Fruit fly (Drosophila melanogaster): ENCODE measurements around the gene CG33116.

Gene CG33116

dm6 chr2L:19567305-19567898 lies 34.1 kb downstream of the CG33116 start:
- TF ChIP-seq CTCF (optimal IDR thresholded peaks at IDR 0.05) (no peak), CG8478 (optimal IDR thresholded peaks at IDR 0.05) (no peak)

dm6 chr2L:19570806-19571254 lies 37.6 kb downstream of the CG33116 start:
- TF ChIP-seq CG8478 (optimal IDR thresholded peaks at IDR 0.05) = no peak
- no peak for TF ChIP-seq CTCF (optimal IDR thresholded peaks at IDR 0.05)

DNA sequence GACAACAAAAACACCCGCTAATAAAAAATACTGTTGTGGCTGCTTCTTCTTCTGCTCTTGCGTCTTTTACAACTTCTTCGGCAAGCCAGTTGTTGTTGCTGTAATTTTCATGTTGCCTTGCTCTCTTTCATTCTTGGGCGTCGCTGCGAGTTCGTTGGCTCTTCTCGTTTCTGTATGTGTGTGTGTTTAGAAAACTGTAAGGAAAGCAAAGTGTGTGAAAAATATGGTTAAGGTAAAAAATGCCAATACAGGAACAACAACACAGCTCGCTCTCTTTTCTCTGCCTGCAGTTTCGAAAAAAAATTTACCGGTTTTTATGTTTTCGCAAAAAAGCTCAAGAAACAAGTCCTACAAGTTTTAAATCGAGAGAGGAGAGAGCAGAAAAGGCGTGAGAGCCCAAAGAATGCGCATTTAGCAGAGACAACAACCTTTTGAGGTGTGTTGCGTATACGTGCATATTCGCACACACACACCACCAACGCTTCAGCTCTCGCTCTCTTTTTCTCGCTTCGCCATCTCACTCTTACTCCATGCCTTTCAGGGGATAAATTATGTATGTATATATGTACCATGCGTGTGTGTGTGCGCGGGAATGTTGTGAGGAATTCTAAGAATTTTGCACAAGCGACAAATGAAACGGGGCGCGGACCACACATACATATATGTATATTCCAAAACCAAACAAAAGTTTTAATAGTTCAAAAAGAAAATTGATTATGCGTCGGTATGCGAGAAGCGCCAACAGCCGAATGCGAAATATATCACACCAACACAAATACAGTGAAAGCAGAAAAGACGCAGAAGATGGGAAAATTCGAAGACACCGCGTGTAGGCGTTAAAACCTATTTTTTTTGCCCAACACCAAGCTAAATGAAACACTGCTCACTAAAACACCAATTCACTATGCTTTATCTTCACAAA lies 38.6 kb downstream of the CG33116 start:
- TF ChIP-seq CTCF (optimal IDR thresholded peaks at IDR 0.05) (no peak), CG8478 (optimal IDR thresholded peaks at IDR 0.05) (no peak)

DNA sequence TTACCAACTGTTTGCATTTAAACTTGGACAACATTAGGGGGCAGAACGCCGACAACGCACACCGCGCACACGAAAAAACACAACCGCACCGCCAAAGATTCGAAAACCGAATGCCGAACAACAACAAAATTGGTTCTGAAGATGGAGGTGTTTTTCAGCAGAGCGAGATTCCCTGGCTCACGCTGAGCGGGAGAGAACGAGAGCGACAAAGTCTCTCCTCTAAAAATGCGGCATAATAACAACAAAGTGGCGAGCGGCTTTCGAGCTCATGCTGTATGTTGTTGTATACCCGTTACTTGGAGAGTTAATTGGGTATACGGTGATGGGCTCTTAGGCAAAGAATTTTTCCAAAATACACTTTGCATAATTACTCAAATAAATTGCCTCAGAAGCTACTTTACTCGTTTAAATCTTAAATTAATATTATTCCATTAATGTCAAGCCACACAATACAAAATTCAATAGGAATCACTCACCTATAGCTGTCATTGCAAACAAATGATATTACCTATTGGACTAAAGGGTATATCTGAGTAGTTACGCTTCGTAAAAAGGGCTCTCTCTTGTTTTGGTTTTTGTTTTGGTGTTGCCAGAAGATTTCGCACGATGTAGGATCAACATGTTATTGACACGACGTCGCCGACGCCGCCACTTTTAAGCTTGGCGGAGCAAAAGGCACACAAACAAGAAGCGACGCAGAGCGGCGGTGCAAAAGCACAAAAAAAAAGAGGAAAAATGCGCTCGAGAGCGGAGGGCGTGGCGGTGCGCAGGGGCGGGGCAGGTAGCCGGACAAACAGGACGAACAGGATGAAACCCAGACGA lies 39.4 kb downstream of the CG33116 start:
- TF ChIP-seq CTCF (optimal IDR thresholded peaks at IDR 0.05) = no peak
- TF ChIP-seq CG8478 (optimal IDR thresholded peaks at IDR 0.05) = no peak

DNA sequence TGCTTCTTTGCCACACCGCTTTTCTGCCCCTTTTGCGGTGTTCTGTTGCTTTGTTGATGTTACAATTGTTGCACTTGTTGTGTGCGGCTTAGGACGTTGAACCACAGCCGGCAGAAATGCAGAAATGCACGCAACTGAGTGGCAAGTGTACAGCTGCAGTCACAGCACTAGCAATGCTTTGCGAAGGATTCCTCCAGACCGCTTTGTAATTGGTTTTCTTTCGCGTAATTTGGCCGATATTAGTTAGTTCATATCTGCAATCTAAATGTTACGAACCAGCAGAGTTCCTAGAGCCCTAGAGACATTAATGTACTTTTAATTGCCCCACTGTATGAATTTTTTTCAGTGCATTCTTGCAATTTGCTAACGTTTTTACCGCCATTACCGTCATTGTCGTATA lies 41.1 kb downstream of the CG33116 start:
- TF ChIP-seq CG8478 (optimal IDR thresholded peaks at IDR 0.05) (no peak), CTCF (optimal IDR thresholded peaks at IDR 0.05) (no peak)

- TF ChIP-seq CTCF (optimal IDR thresholded peaks at IDR 0.05) = no peak
- TF ChIP-seq CG8478 (optimal IDR thresholded peaks at IDR 0.05) = no peak
Observed at dm6 chr2L:19574959-19575625, 41.8 kb downstream of the CG33116 start.

DNA sequence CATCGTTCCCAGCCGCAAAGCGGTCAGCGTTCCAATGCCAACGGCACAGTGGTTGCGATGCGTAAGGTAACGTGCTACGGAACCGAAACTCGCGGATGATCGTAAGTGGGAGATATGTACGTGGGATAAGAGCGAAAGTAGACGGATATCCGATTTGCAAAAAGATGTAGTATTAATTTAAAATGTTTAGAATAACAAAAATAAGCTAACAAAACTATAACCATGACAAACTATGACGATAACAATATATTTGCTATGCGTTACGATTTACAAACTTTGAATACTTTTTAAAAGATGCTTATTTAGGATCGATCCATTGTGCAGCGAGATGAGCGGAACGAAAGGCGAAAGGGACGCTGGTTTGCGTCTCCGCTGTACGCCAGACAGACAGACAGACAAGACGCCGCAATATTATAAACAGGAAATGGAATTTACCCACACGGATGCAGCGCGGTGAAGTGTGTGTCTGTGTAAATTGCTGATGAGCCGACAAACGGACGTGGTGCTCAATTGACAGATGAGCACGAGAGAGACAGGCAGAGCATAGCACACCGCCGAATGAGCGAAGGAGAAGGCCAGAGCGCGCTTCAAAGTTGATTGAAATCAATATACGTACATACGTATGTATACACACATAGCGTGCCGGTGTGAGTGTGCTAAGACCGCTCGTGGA lies 42.5 kb downstream of the CG33116 start:
- TF ChIP-seq CTCF (optimal IDR thresholded peaks at IDR 0.05) = peak in 1 of 2 experiments; percentile 40
- TF ChIP-seq CG8478 (optimal IDR thresholded peaks at IDR 0.05) = no peak

DNA sequence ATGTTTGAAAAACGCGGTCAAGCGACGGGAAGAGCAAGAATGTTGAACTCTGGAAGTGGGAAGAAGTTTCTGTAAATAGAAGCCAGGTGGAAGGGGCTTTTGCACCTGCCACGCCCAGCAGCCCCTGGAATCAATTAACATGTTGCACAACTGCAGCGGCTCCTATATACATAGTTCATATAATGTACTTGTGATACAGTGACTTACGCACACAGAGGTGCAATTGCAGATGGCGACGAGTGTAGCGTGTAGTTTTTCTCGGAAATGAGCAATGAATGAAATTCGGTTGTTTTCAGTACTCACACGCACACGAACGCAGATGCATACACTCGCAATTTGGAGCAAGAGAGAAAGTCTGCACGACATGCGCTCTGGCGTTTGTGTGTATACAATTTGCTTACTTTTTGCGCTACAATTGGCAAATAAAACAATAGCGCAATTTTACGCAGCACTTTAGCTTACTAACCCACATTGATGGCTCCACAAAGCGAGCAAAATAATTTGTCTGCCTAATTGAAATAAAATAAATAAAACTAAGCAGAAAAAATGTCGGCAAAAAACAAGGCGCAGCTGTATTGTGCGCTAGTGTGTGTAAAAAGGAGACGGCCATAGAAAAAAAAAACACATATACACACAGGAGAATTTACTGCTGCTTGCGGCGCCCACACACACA lies 43.2 kb downstream of the CG33116 start:
- TF ChIP-seq CTCF (optimal IDR thresholded peaks at IDR 0.05) = no peak
- no peak for TF ChIP-seq CG8478 (optimal IDR thresholded peaks at IDR 0.05)

DNA sequence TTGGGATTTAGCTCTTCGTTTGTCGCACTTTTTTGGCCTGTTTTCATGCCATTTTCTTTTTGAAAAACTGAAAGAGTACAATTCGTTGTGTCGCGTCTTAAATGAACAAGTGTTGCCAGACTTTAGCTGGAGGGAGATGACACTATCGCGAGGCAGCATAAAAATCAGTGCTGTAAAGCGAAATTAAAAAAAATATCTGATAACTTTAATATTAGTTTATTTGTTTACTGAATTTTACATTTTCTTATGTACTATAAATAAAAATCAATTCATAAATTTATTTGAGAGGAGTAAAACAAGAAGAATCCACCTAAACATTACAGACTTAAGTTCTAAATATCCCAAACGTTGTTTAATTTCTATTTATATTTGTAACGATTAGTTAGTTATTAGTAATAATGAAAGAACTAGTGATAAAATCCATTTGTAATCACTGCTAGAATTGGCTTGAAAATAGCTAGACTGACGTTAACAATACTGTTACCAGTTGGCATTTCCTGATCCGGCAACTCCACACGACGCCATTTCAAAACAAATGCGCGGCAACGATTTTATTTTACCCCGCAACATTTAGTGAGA lies 44.0 kb downstream of the CG33116 start, which contains the start of the genes spi and msb1l:
Gene spi (minus strand): TSS at position 129 of the 579 bp plus-strand sequence.
Gene msb1l (plus strand): TSS at position 515 of the 579 bp plus-strand sequence.
- no peak for TF ChIP-seq CTCF (optimal IDR thresholded peaks at IDR 0.05)
- no peak for TF ChIP-seq CG8478 (optimal IDR thresholded peaks at IDR 0.05)

- TF ChIP-seq CG8478 (optimal IDR thresholded peaks at IDR 0.05) = no peak
- TF ChIP-seq CTCF (optimal IDR thresholded peaks at IDR 0.05) = no peak
Observed at dm6 chr2L:19579995-19580578, 46.8 kb downstream of the CG33116 start, which contains the start of gene Pmvk. TSS of gene Pmvk (minus strand) at chr2L:19580351.

DNA sequence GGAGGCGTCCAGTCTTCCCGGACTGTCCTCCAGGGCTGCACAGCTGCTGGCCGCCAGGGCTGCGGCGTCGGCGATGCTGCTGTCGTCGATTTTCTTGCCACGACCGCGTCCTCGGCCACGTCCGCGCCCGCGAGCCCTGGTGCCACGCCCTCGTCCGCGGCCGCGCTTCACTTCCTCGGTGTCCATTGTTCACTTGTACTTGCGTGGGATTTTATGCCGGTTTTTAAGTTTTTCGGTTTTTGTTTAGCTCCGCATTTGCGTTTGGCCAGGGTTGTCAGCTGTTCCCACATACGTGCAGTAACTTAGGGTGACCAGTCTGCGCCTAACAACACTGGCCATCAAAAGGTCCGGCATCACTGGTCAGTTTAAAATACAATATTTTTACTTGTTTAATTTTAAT lies 48.9 kb downstream of the CG33116 start, which contains the start of gene Hakai:
Gene Hakai (minus strand): TSS at position 290 of the 400 bp plus-strand sequence.
- TF ChIP-seq CTCF (optimal IDR thresholded peaks at IDR 0.05) = peak in 1 of 2 experiments; percentile 29
- no peak for TF ChIP-seq CG8478 (optimal IDR thresholded peaks at IDR 0.05)

- TF ChIP-seq CTCF (optimal IDR thresholded peaks at IDR 0.05) (peak; percentile 26 to 68), CG8478 (optimal IDR thresholded peaks at IDR 0.05) (no peak)
Observed at dm6 chr2L:19583926-19584392, 50.7 kb downstream of the CG33116 start, which contains the start of the genes PCNA2 and CG10366. TSS of gene PCNA2 (minus strand) at chr2L:19583990. TSS of gene CG10366 (plus strand) at chr2L:19584235.
